Worm (Caenorhabditis elegans) whole organism, mixed stage, embryonic: ENCODE measurements around the gene degt-1.

ENCODE experiments used
- blmp-1 ChIP-seq: fragments of 150-350 bp; optimal IDR thresholded peaks from 2 replicates; lab custom pipeline; 2014; ENCODE audit warnings: missing biosample characterization, missing genetic modification characterization
- ces-1 ChIP-seq: fragments of 150-350 bp; optimal IDR thresholded peaks from 2 replicates; lab custom pipeline; 2014; ENCODE audit warnings: missing biosample characterization, missing genetic modification reagents, missing genetic modification characterization
- flh-1 ChIP-seq: fragments of 200-800 bp; sonication (Bioruptor generic); optimal IDR thresholded peaks from 2 replicates; lab custom pipeline; 2018; ENCODE audit warnings: mild to moderate bottlenecking, missing genetic modification characterization, moderate library complexity, missing compliant biosample characterization
- mls-2 ChIP-seq: sonication (generic microtip); optimal IDR thresholded peaks from 2 replicates; lab custom pipeline; 2016; ENCODE audit warnings: mild to moderate bottlenecking, missing genetic modification characterization, moderate library complexity, missing compliant biosample characterization
- nhr-12 ChIP-seq: fragments of 150-350 bp; optimal IDR thresholded peaks from 2 replicates; lab custom pipeline; 2014; ENCODE audit warnings: missing biosample characterization, missing genetic modification characterization
- nhr-2 ChIP-seq: fragments of 150-350 bp; optimal IDR thresholded peaks from 2 replicates; lab custom pipeline; 2014; ENCODE audit warnings: missing biosample characterization, missing genetic modification characterization
- nhr-76 ChIP-seq: sonication (generic microtip); optimal IDR thresholded peaks from 2 replicates; lab custom pipeline; 2017; ENCODE audit warnings: missing biosample characterization, missing genetic modification characterization
- pha-4 ChIP-seq: fragments of 150-350 bp; optimal IDR thresholded peaks from 2 replicates; lab custom pipeline; 2018; ENCODE audit warnings: missing biosample characterization, missing genetic modification reagents, missing genetic modification characterization
- tbx-8 ChIP-seq: fragments of 200-800 bp; sonication (Bioruptor generic); optimal IDR thresholded peaks from 2 replicates; lab custom pipeline; 2018; ENCODE audit warnings: mild to moderate bottlenecking, missing genetic modification characterization, moderate library complexity, missing compliant biosample characterization
- unc-39 ChIP-seq: fragments of 150-350 bp; optimal IDR thresholded peaks from 2 replicates; lab custom pipeline; 2014; ENCODE audit warnings: missing biosample characterization, missing genetic modification characterization
- ztf-11 ChIP-seq: fragments of 150-350 bp; optimal IDR thresholded peaks from 2 replicates; lab custom pipeline; 2014; ENCODE audit warnings: missing biosample characterization, missing genetic modification characterization

DNA sequence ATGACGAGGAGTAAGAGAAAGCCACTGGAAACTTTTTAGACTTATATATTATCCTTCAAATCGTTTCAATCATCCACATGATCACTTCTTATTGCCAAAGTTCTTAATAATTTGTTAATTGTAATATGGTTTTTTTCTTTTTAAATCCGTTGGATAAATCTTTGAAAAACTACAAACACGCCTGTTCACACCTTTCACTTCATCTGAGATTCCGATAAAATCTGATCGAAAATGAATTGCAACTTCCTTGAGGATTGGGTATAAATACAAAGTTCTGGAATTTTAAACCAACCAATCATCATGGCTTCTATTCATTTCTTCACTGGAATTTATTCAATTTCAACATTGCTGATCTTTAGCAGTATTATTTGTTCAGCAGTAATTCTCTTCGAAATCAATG lies 20.5 kb downstream of the degt-1 start, which contains the start of gene col-152:
- TF ChIP-seq flh-1 (GFP tag; lab: Kevin White, UChicago) (no peak), blmp-1 (tag; lab: Kevin White, UChicago) (no peak), tbx-8 (GFP tag; lab: Kevin White, UChicago) (no peak), unc-39 (tag; lab: Kevin White, UChicago) (no peak), nhr-2 (tag; lab: Kevin White, UChicago) (no peak), ztf-11 (tag; lab: Kevin White, UChicago) (no peak), mls-2 (no peak), nhr-12 (tag; lab: Kevin White, UChicago) (no peak), nhr-76 (tag; lab: Kevin White, UChicago) (no peak), pha-4 (tag; lab: Kevin White, UChicago) (no peak), ces-1 (GFP tag; lab: Kevin White, UChicago) (no peak)
